Fruit fly (Drosophila melanogaster) whole organism, pupa: ENCODE data around the gene pico.

Experiments
- CG13204 ChIP-seq: fragments of 200-800 bp; sonication (Bioruptor generic); optimal IDR thresholded peaks from 2 replicates; lab custom pipeline; 2018; ENCODE audit warnings: missing biosample characterization, mild to moderate bottlenecking, missing genetic modification characterization, moderate library complexity
- CG17806 ChIP-seq: fragments of 200-800 bp; sonication (Bioruptor generic); optimal IDR thresholded peaks from 2 replicates; lab custom pipeline; 2018; ENCODE audit warnings: missing biosample characterization, mild to moderate bottlenecking, missing genetic modification characterization, moderate library complexity

- TF ChIP-seq CG17806 (no peak), CG13204 (no peak)
Measured at dm6 chrX:19806137-19806536, 45.7 kb downstream of the pico start.
